Fruit fly (Drosophila melanogaster) whole organism, prepupa: ENCODE measurements around the gene CG9205.

Experiments
- CG10631 ChIP-seq: fragments of 200-800 bp; sonication (Bioruptor generic); optimal IDR thresholded peaks from 2 replicates; lab custom pipeline; 2016; ENCODE audit warnings: missing biosample characterization, missing genetic modification characterization
- CG10669 ChIP-seq: fragments of 200-800 bp; sonication (Bioruptor generic); optimal IDR thresholded peaks from 3 replicates; lab custom pipeline; 2018; ENCODE audit warnings: missing biosample characterization, mild to moderate bottlenecking, missing genetic modification characterization, moderate library complexity
- CG11762 ChIP-seq: fragments of 200-800 bp; sonication (Bioruptor generic); optimal IDR thresholded peaks from 3 replicates; lab custom pipeline; 2016; ENCODE audit warnings: missing biosample characterization, missing genetic modification characterization; ENCODE audit not compliant: insufficient read depth
- CG11902 ChIP-seq: fragments of 200-800 bp; sonication (Bioruptor generic); optimal IDR thresholded peaks from 3 replicates; lab custom pipeline; 2016; ENCODE audit warnings: missing biosample characterization, missing genetic modification characterization
- CG15336 ChIP-seq: fragments of 200-800 bp; sonication (Bioruptor generic); IDR thresholded peaks from 2 replicates; pipeline ENCODE4 v1.3.6; 2022; ENCODE audit warnings: missing biosample characterization, missing genetic modification characterization
- CG1621 ChIP-seq: fragments of 200-800 bp; sonication (Bioruptor generic); optimal IDR thresholded peaks from 3 replicates; lab custom pipeline; 2018; ENCODE audit warnings: missing biosample characterization, mild to moderate bottlenecking, missing genetic modification characterization
- CG3919 ChIP-seq: fragments of 200-800 bp; sonication (Bioruptor generic); optimal IDR thresholded peaks from 3 replicates; lab custom pipeline; 2016; ENCODE audit warnings: missing biosample characterization, missing genetic modification characterization
- CG4318 ChIP-seq: fragments of 200-800 bp; sonication (Bioruptor generic); optimal IDR thresholded peaks from 3 replicates; lab custom pipeline; 2017; ENCODE audit warnings: missing biosample characterization, mild to moderate bottlenecking, missing genetic modification characterization
- CG6163 ChIP-seq: fragments of 200-800 bp; sonication (Bioruptor generic); IDR thresholded peaks from 3 replicates; pipeline ENCODE4 v1.3.6; 2022; ENCODE audit warnings: missing biosample characterization, missing genetic modification characterization
- CG6276 ChIP-seq: fragments of 200-800 bp; sonication (Bioruptor generic); optimal IDR thresholded peaks from 2 replicates; lab custom pipeline; 2017; ENCODE audit warnings: missing biosample characterization, mild to moderate bottlenecking, missing genetic modification characterization
- CG6854 ChIP-seq: fragments of 200-800 bp; sonication (Bioruptor generic); optimal IDR thresholded peaks from 2 replicates; lab custom pipeline; 2017; ENCODE audit warnings: missing biosample characterization, mild to moderate bottlenecking, missing genetic modification characterization
- CG8119 ChIP-seq: fragments of 200-800 bp; sonication (Bioruptor generic); IDR thresholded peaks from 3 replicates; pipeline ENCODE4 v1.3.6; 2022; ENCODE audit warnings: missing biosample characterization, missing genetic modification characterization
- Eip78C ChIP-seq: fragments of 200-800 bp; sonication (Bioruptor generic); peaks from one replicate; lab custom pipeline; 2016; ENCODE audit warnings: missing biosample characterization, missing genetic modification characterization
- Ets21C ChIP-seq: fragments of 200-800 bp; sonication (Bioruptor generic); optimal IDR thresholded peaks from 3 replicates; lab custom pipeline; 2016; ENCODE audit warnings: missing biosample characterization, missing genetic modification characterization
- Ets96B ChIP-seq: fragments of 200-800 bp; optimal IDR thresholded peaks from 2 replicates; lab custom pipeline; 2019; ENCODE audit warnings: missing biosample characterization, mild to moderate bottlenecking, missing genetic modification characterization, moderate library complexity
- Gug ChIP-seq: fragments of 200-800 bp; sonication (Bioruptor generic); IDR thresholded peaks from 2 replicates; pipeline ENCODE4 v1.3.6; 2022; ENCODE audit warnings: missing biosample characterization, missing genetic modification characterization
- Hr39 ChIP-seq: fragments of 200-800 bp; sonication (Bioruptor generic); optimal IDR thresholded peaks from 2 replicates; lab custom pipeline; 2016; ENCODE audit warnings: missing biosample characterization, missing genetic modification characterization
- Hr4 ChIP-seq: fragments of 200-800 bp; sonication (Bioruptor generic); optimal IDR thresholded peaks from 3 replicates; lab custom pipeline; 2016; ENCODE audit warnings: missing biosample characterization, missing genetic modification characterization
- Met ChIP-seq: fragments of 200-800 bp; sonication (Bioruptor generic); optimal IDR thresholded peaks from 3 replicates; lab custom pipeline; 2016; ENCODE audit warnings: missing biosample characterization, missing genetic modification characterization
- OdsH ChIP-seq: fragments of 200-800 bp; sonication (Bioruptor generic); optimal IDR thresholded peaks from 3 replicates; lab custom pipeline; 2016; ENCODE audit warnings: missing biosample characterization, missing genetic modification characterization
- Sox102F ChIP-seq: fragments of 200-800 bp; sonication (Bioruptor generic); optimal IDR thresholded peaks from 2 replicates; lab custom pipeline; 2016; ENCODE audit warnings: missing biosample characterization, mild to moderate bottlenecking, missing genetic modification characterization
- Sox14 ChIP-seq: fragments of 200-800 bp; sonication (Bioruptor generic); optimal IDR thresholded peaks from 3 replicates; lab custom pipeline; 2016; ENCODE audit warnings: missing biosample characterization, missing genetic modification characterization
- Sox15 ChIP-seq: fragments of 200-800 bp; sonication (Bioruptor generic); optimal IDR thresholded peaks from 3 replicates; lab custom pipeline; 2016; ENCODE audit warnings: missing biosample characterization, missing genetic modification characterization
- achi ChIP-seq: fragments of 200-800 bp; sonication (Bioruptor generic); optimal IDR thresholded peaks from 3 replicates; lab custom pipeline; 2016; ENCODE audit warnings: missing biosample characterization, missing genetic modification characterization
- acj6 ChIP-seq: fragments of 200-800 bp; sonication (Bioruptor generic); optimal IDR thresholded peaks from 3 replicates; lab custom pipeline; 2016; ENCODE audit warnings: missing biosample characterization, missing genetic modification characterization
- cyc ChIP-seq: fragments of 200-800 bp; sonication (Bioruptor generic); optimal IDR thresholded peaks from 3 replicates; lab custom pipeline; 2016; ENCODE audit warnings: missing biosample characterization, missing genetic modification characterization
- dac ChIP-seq: fragments of 200-800 bp; sonication (Bioruptor generic); optimal IDR thresholded peaks from 2 replicates; lab custom pipeline; 2017; ENCODE audit warnings: missing biosample characterization, mild to moderate bottlenecking, missing genetic modification characterization
- dsx ChIP-seq: fragments of 200-800 bp; optimal IDR thresholded peaks from 3 replicates; lab custom pipeline; 2019; ENCODE audit warnings: missing biosample characterization, mild to moderate bottlenecking, missing genetic modification characterization, moderate library complexity; ENCODE audit not compliant: poor library complexity, severe bottlenecking
- eg ChIP-seq: fragments of 200-800 bp; sonication (Bioruptor generic); IDR thresholded peaks from 3 replicates; pipeline ENCODE4 v1.3.6; 2022; ENCODE audit warnings: missing biosample characterization, missing genetic modification characterization
- fd85E ChIP-seq: fragments of 200-800 bp; sonication (Bioruptor generic); optimal IDR thresholded peaks from 3 replicates; lab custom pipeline; 2016; ENCODE audit warnings: missing biosample characterization, missing genetic modification characterization
- fkh ChIP-seq: fragments of 200-800 bp; sonication (Bioruptor generic); optimal IDR thresholded peaks from 3 replicates; lab custom pipeline; 2017; ENCODE audit warnings: missing biosample characterization, mild to moderate bottlenecking, missing genetic modification characterization, moderate library complexity
- net ChIP-seq: fragments of 200-800 bp; sonication (Bioruptor generic); optimal IDR thresholded peaks from 3 replicates; lab custom pipeline; 2016; ENCODE audit warnings: missing biosample characterization, missing genetic modification characterization
- pdm3 ChIP-seq: fragments of 200-800 bp; sonication (Bioruptor generic); optimal IDR thresholded peaks from 3 replicates; lab custom pipeline; 2016; ENCODE audit warnings: missing biosample characterization, missing genetic modification characterization
- ss ChIP-seq, 2 experiments: fragments of 200-800 bp; sonication (Bioruptor generic); optimal IDR thresholded peaks; 2 replicates in 1 of 2; 3 replicates in 1 of 2; lab custom pipeline; 2017 to 2018; ENCODE audit warnings: mild to moderate bottlenecking in 2 of 2, missing biosample characterization in 2 of 2, missing genetic modification characterization in 2 of 2, moderate library complexity in 1 of 2
- svp ChIP-seq: fragments of 200-800 bp; sonication (Bioruptor generic); peaks from one replicate; lab custom pipeline; 2016; ENCODE audit warnings: missing biosample characterization, missing genetic modification characterization
- topi ChIP-seq: fragments of 200-800 bp; sonication (Bioruptor generic); optimal IDR thresholded peaks from 3 replicates; lab custom pipeline; 2016; ENCODE audit warnings: missing biosample characterization, missing genetic modification characterization
- vri ChIP-seq: fragments of 200-800 bp; sonication (Bioruptor generic); optimal IDR thresholded peaks from 3 replicates; lab custom pipeline; 2016; ENCODE audit warnings: missing biosample characterization, mild to moderate bottlenecking, missing genetic modification characterization

CG9205 gene

dm6 chr3L:1064381-1064780, 29.9 kb downstream of the CG9205 start (continued):
- TF ChIP-seq dac (GFP tag; lab: Kevin White, UChicago) (no peak), CG6854 (GFP tag; lab: Kevin White, UChicago) (no peak), CG11902 (no peak), fkh (GFP tag; lab: Kevin White, UChicago) (no peak), vri (GFP tag; lab: Kevin White, UChicago) (no peak), ss (GFP tag; optimal IDR thresholded peaks at IDR 0.05; lab: Kevin White, UChicago) (peak; percentile 35 to 63), acj6 (GFP tag; lab: Kevin White, UChicago) (peak; percentile 55), CG4318 (GFP tag; lab: Kevin White, UChicago) (peak; percentile 42), CG15336 (GFP tag; lab: Robert Waterston, UW) (peak; percentile 93), net (GFP tag; lab: Kevin White, UChicago) (peak; percentile 39), Sox15 (GFP tag; lab: Kevin White, UChicago) (no peak), Ets21C (GFP tag; lab: Kevin White, UChicago) (no peak)
- TF ChIP-seq, all 60 proteins: peak for 37

- TF ChIP-seq Hr39 (GFP tag; lab: Kevin White, UChicago): no peak
- TF ChIP-seq Eip78C: peak; percentile 4
- TF ChIP-seq Met: no peak
- TF ChIP-seq Gug: no peak
- no peak for TF ChIP-seq Sox14 (GFP tag; lab: Kevin White, UChicago)
- no peak for TF ChIP-seq achi (GFP tag; lab: Kevin White, UChicago)
- TF ChIP-seq Ets96B (tag; lab: Kevin White, UChicago): no peak
- TF ChIP-seq ss (GFP tag; optimal IDR thresholded peaks at IDR 0.05; lab: Kevin White, UChicago): peak in 1 of 2 experiments; percentile 59
- no peak for TF ChIP-seq CG8119
- peak; percentile 11 for TF ChIP-seq net (GFP tag; lab: Kevin White, UChicago)
- 0 out of 3 replicates have a peak, but pooled peaks have one; percentile 16 for TF ChIP-seq CG6163 (GFP tag; lab: Robert Waterston, UW)
- TF ChIP-seq OdsH (GFP tag; lab: Kevin White, UChicago): no peak
- TF ChIP-seq cyc: no peak
- TF ChIP-seq Hr4: no peak
- no peak for TF ChIP-seq CG15336 (GFP tag; lab: Robert Waterston, UW)
- TF ChIP-seq fkh (GFP tag; lab: Kevin White, UChicago): no peak
- no peak for TF ChIP-seq pdm3 (GFP tag; lab: Kevin White, UChicago)
- TF ChIP-seq CG10631 (GFP tag; lab: Kevin White, UChicago): no peak
- TF ChIP-seq CG6276: no peak
- TF ChIP-seq CG1621 (tag; lab: Kevin White, UChicago): peak; percentile 25
- no peak for TF ChIP-seq CG11762
- TF ChIP-seq dsx (GFP tag; lab: Kevin White, UChicago): peak; percentile 12
- TF ChIP-seq, all 60 proteins: peak for 6
Observed at dm6 chr3L:1077038-1077437, 42.5 kb downstream of the CG9205 start.

dm6 chr3L:1078291-1078690, 43.8 kb downstream of the CG9205 start:
- TF ChIP-seq CG10669: peak; percentile 11
- peak; percentile 63 for TF ChIP-seq Eip78C
- TF ChIP-seq cyc: peak; percentile 33
- no peak for TF ChIP-seq fkh (GFP tag; lab: Kevin White, UChicago)
- no peak for TF ChIP-seq Sox102F
- TF ChIP-seq fd85E (GFP tag; lab: Kevin White, UChicago): no peak
- TF ChIP-seq CG3919 (GFP tag; lab: Kevin White, UChicago): peak; percentile 16
- TF ChIP-seq svp (GFP tag; lab: Kevin White, UChicago): peak; percentile 58
- TF ChIP-seq eg: no peak
- TF ChIP-seq topi (GFP tag; lab: Kevin White, UChicago): peak; percentile 30
- TF ChIP-seq Ets96B (tag; lab: Kevin White, UChicago): peak; percentile 6
- TF ChIP-seq CG1621 (tag; lab: Kevin White, UChicago): no peak
- peak; percentile 13 for TF ChIP-seq achi (GFP tag; lab: Kevin White, UChicago)
